Fruit fly (Drosophila melanogaster): ENCODE data around the gene rsh.

dm6 chrX:13091859-13092258 is 103.4 kb downstream of the rsh start:
- TF ChIP-seq ap (GFP tag; IDR thresholded peaks at IDR 0.05): no peak
- no peak for TF ChIP-seq eyg (GFP tag; optimal IDR thresholded peaks at IDR 0.05)
- no peak for TF ChIP-seq wdn (GFP tag; IDR thresholded peaks at IDR 0.05)
- no peak for TF ChIP-seq CG6683 (GFP tag; optimal IDR thresholded peaks at IDR 0.05)
- no peak for TF ChIP-seq CG2199 (GFP tag; IDR thresholded peaks at IDR 0.05)
- TF ChIP-seq insv (GFP tag; optimal IDR thresholded peaks at IDR 0.05): no peak
- no peak for TF ChIP-seq tx (GFP tag; optimal IDR thresholded peaks at IDR 0.05)
- no peak for TF ChIP-seq CG9727 (GFP tag; optimal IDR thresholded peaks at IDR 0.05)
